Worm (Caenorhabditis elegans) whole organism, midembryonic: ENCODE measurements around the gene F07B10.7.

Experiments
- T22C8.4 ChIP-seq: fragments of 200-800 bp; sonication (Bioruptor generic); IDR thresholded peaks from 2 replicates; pipeline ENCODE4 v1.3.6; 2022; ENCODE audit warnings: missing genetic modification characterization, missing compliant biosample characterization
- flt-1 ChIP-seq: fragments of 200-800 bp; sonication (Bioruptor generic); IDR thresholded peaks from 2 replicates; pipeline ENCODE4 v1.3.6; 2022; ENCODE audit warnings: missing genetic modification characterization, missing compliant biosample characterization
- klf-2 ChIP-seq: fragments of 200-800 bp; sonication (Bioruptor generic); conservative IDR thresholded peaks from 2 replicates; pipeline ENCODE4 v1.3.6; 2022; ENCODE audit warnings: missing genetic modification reagents, missing genetic modification characterization, missing compliant biosample characterization
- med-1 ChIP-seq: sonication (generic microtip); optimal IDR thresholded peaks from 2 replicates; lab custom pipeline; 2017; ENCODE audit warnings: missing genetic modification characterization, mild to moderate bottlenecking, missing compliant biosample characterization, antibody characterized with exemption, missing genetic modification reagents; ENCODE audit not compliant: insufficient read depth
- tab-1 ChIP-seq: fragments of 200-800 bp; sonication (Bioruptor generic); IDR thresholded peaks from 2 replicates; pipeline ENCODE4 v1.3.6; 2022; ENCODE audit warnings: missing genetic modification characterization, missing compliant biosample characterization
- ztf-23 ChIP-seq: fragments of 200-800 bp; sonication (Bioruptor generic); IDR thresholded peaks from 2 replicates; pipeline ENCODE4 v1.3.6; 2022; ENCODE audit warnings: missing genetic modification reagents, missing genetic modification characterization, missing compliant biosample characterization

DNA sequence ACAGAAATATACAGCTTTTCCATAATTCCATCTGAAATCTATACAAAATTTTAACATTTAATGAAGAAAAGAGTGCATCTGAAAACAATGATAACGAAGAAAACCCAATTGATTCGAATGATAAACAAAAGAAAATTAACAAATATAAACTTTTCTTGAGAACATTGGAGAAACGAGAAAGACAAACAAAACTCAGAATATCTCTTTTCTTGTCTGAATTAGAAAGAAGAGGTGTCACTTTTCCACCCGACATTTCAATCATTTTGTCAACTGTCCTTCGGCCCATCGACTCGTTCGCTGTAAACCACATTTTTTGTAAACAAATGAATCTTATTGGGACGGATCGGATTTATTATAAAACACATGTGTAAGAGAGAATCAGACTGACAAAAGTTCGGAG lies 34.5 kb downstream of the F07B10.7 start, which contains the start of gene bgal-1:
- TF ChIP-seq med-1 (GFP tag; lab: Kevin White, UChicago) (no peak), klf-2 (no peak), T22C8.4 (GFP tag; lab: Robert Waterston, UW) (no peak), tab-1 (GFP tag; lab: Robert Waterston, UW) (no peak), ztf-23 (GFP tag; lab: Robert Waterston, UW) (no peak), flt-1 (GFP tag; lab: Robert Waterston, UW) (no peak)
